Fruit fly (Drosophila melanogaster): ENCODE data around the gene Poxm.

DNA sequence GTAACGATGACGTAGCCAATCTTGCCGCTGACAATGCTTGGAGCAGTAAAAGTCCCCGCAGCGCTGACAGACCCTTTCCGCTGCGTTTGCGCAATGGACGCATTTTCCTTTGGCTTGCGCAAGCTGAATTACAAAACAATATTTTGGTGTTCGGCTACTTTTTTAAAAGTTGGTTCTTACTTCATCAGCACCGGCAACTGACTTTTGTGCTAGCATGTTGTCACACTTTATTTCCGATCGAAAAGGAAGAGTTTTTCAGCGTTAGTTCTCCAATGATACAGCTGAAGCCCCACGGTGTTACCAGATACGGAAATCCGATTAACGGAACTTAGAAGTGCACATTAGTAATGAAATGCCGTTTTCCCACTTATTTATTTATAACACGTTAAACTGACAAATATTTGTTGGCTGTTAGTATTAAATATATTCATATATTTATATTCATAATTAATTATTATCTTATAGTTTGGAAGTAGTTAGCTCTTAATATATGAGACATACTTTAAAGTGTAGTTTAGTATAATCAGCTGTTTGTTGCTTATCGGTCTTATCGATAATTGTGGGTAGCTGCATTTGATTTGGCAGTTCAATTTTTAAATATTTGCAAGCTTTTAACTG, 28.8 kb upstream of the Poxm start, which contains the start of the genes Veneno and CG7963:
- TF ChIP-seq Ets98B (GFP tag; IDR thresholded peaks at IDR 0.05) = no peak
- TF ChIP-seq gl (tag; optimal IDR thresholded peaks at IDR 0.05) = no peak
- TF ChIP-seq CG10348 (GFP tag; IDR thresholded peaks at IDR 0.05) = no peak
- no peak for TF ChIP-seq CG12605 (GFP tag; IDR thresholded peaks at IDR 0.05)
- no peak for TF ChIP-seq EcR (GFP tag; optimal IDR thresholded peaks at IDR 0.05)
- TF ChIP-seq CG9948 (tag; optimal IDR thresholded peaks at IDR 0.05) = no peak
- no peak for TF ChIP-seq Snoo (tag; optimal IDR thresholded peaks at IDR 0.05)
- no peak for TF ChIP-seq Pif1B (GFP tag; optimal IDR thresholded peaks at IDR 0.05)
- no peak for TF ChIP-seq fd96Ca (GFP tag; IDR thresholded peaks at IDR 0.05)
- TF ChIP-seq CG8301 (tag; optimal IDR thresholded peaks at IDR 0.05) = no peak
